Fruit fly (Drosophila melanogaster) ovary, adult (tissue): ENCODE measurements around the gene Ugt37B1.

Experiments
- CG17801 ChIP-seq: fragments of 200-800 bp; optimal IDR thresholded peaks from 2 replicates; lab custom pipeline; 2019; ENCODE audit warnings: missing biosample characterization, mild to moderate bottlenecking, missing genetic modification characterization, moderate library complexity; ENCODE audit not compliant: partially characterized antibody

Gene Ugt37B1

DNA sequence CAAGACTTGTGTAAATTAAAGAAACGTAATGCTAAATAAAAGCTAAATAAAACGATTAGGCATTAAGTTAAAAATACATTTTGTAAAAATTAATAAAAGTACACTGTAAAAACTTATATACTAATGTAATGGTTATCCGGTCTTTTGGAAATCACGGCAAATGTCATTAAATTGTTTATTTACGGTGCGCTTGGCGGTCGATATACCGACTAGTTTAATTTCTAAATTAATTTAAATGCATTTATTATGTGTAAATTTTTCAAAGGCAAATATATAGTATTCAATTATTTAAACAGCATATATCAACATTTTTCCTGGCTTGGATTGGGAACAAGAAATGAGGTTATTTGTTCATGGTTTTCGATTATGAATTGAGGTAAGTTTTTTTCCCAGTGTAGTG lies 14.0 kb upstream of the Ugt37B1 start:
- TF ChIP-seq CG17801 (GFP tag; lab: Kevin White, UChicago): no peak

DNA sequence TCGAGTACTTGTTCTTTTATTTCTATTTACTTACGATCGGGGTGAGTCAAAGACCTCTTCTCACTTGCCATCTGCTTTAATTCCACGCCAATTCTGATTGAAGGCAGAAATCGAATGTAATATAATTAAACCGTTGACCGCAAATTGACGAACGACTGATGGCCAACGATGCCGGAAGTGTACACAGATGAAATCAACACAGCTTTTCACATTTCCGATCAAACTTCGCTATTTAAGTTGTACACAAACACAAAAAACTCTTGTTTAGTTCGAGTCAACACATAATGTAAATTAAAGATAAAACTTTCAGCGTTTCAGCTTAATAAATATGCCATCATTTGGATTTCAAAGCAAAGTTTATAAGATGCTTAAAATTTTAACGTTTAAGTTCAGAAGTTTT lies 13.3 kb upstream of the Ugt37B1 start:
- TF ChIP-seq CG17801 (GFP tag; lab: Kevin White, UChicago): no peak

DNA sequence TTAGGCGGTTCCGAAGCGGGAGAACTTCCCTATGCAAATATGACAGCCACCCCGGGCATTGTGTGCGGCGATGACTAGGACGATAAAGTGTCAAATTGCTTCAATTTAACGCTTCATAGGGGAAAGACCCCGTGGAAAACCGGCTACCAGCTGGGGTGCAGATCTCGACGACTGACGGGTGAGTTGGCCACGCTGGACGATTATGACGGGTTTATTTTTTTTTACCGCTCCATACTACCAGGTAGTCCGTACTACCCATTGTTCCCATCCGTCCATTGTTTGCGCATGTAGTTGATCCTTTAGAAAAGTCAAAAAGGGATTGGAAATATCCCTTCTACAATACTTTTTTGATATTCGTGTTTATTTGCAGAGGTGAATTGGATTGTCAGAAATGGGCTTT lies 11.3 kb upstream of the Ugt37B1 start:
- TF ChIP-seq CG17801 (GFP tag; lab: Kevin White, UChicago): no peak

DNA sequence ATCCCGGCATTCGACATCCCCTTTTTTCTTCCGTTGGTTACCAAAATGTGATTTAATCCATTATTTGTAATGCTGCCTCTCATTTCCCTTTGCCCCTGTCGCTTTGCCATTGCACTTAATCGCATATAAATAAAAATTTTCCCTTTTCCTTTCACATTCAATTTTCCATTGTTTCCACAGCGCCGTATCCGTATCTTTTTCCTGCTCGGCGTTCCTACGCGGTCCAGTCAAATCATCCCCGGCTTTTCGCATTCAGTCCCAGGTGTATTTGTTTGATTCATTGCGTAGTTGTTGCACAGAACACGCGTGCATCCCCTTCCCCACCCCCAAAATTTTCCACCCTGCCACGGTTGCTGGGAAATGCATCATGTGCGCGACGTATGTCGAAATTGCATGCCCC lies 9.0 kb upstream of the Ugt37B1 start:
- TF ChIP-seq CG17801 (GFP tag; lab: Kevin White, UChicago): no peak

DNA sequence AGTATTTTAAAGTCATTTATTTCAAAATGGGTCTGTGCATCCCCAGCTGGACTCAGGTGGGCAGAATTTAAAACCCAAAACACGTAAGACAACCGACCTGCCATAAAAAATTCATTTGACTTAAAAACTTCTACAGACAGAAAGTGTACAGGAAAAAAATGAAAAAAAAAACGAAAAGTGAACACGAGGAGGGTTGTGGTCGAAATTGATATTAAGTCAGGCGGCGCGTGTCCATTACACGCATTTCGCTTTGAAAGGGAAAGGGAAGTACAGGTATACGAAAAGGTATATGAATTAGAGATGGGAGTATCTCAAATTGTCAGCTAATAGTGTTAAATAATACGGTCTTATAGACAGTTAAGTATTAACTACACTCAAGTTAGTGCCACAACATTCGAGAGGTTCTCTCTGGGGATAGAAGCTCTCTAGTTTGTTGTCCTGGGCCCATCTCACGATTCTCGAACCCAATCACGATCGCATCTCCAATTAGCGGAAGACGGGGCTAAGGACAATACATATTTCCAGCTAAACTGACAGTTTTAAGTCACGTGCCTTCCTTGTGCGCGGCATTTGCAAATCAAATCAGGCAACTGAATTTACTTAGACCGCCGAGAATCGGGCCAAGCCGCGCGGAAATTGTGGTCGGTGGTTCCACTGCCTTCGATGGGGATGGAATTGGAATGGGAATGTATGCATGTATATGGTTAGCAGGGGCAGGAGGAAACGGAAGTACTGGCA lies 6.0 kb upstream of the Ugt37B1 start:
- TF ChIP-seq CG17801 (GFP tag; lab: Kevin White, UChicago): no peak

DNA sequence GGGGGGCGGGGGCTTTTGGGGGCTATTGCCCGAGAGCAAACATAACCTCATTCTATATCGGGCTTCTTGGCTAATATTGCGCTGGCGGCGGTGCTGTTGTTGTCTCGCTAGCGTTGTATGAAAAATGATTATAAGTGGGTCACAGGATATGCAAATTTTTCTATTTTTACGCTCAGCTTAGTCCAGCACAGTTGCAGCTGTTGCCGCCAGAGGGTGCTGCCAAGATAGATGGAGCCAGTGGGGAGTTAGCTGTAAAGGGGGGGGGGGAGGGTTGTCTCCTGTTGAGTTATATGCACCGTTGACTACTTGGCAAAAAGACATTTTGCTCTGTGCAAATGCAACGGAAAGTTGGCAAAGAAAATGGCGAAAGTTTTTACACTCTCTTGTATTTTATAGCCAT lies 3.9 kb upstream of the Ugt37B1 start:
- no peak for TF ChIP-seq CG17801 (GFP tag; lab: Kevin White, UChicago)

DNA sequence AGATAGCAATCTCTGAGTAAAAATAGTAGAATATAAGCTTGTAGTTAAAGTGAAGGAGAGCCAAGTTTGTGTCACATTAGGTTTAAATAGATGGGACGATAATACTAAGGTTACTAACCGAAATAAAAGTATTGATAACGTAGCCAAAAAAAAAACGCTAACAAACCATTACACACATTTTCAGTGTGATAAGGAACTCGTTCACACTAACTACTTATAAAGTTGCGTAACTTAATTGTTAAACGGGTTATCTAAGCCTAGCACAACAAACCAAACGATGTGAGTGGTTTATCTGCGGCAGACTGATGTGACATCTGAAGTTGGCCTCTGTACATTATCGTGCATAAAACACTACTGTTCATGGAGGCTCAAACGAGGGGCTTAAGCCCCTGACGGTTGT lies 646 bp upstream of the Ugt37B1 start:
- TF ChIP-seq CG17801 (GFP tag; lab: Kevin White, UChicago): no peak

DNA sequence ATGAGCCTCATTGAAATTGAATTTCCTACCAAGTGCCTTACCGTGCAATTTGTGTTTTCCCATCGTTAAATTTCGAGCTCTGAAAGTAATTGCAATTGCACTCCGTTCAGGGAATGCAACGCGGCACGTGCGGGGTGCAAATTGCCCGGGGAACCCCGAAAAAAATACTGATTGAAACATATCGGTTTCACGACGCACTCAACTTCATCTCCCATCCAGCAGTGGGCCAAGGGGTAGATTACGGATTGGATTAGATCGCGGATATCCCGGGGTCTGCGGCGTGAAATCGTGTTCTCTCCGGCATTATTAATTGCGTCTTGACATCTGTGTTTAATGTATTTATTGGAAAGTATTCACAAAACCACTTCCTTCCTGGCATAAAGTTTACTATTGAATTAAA lies 3.7 kb downstream of the Ugt37B1 start:
- TF ChIP-seq CG17801 (GFP tag; lab: Kevin White, UChicago): no peak

DNA sequence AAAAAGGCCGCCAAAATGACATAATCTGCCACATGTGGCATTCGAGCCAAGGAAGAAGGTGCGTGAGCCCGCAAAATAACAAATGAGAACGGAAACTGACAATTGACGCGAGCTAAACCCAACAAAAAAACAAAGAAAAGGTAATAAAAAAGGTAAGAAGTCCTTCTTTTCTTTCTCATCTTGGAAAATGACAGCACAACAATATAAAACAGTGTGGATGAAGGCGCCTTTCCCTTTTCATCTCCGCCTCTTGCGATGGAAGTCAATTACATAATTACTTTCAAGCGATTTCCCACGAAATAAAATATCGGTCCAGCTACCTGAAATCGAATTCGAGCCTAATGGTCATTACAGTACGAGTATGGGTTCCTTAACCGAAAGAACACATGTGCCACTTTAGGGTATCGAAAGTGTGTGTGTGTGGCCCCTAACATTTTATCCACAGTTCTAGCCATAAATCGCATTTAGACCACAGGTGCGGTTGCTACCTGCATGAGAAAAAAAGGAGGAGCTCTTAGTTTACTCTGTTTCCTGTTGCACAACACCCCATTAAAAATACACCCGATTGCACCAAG lies 4.4 kb downstream of the Ugt37B1 start:
- TF ChIP-seq CG17801 (GFP tag; lab: Kevin White, UChicago): no peak

DNA sequence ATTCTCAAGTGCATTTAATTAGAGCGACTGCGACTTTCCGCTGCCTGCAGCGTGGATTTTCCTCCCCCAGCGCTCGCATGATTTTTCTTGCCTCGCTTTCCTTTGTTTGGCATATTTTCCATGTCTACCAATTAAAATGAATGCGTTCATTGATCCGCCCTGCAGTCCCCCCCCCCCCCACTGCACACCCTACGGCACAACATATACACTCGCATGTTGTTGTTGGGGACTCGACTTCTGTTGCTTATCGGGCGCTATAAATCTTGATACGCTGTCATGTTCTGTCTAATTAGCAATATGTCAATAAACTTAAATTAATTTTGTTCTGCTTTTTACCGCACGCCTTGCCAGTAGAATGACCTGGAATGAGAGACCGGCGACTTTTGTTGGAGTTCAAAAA lies 11.6 kb downstream of the Ugt37B1 start:
- TF ChIP-seq CG17801 (GFP tag; lab: Kevin White, UChicago): no peak

DNA sequence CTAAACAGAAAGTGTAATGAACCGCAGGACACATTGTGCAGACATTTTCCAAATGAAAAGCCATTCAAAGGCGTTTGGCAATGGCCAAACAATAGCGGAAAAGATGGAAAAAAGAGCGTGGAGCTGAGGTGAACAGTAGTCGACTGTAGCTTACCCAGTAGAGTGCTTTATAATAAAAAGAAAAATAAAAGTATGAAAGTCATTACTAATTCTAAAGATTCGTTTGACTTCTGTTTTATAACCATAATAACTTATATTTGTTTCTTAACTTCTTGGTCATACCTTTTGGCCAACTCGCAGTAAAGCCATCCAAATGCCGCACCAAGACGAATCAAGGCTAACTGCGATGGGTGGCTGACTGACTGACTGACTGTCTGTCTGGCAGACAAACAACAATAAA lies 14.4 kb downstream of the Ugt37B1 start:
- no peak for TF ChIP-seq CG17801 (GFP tag; lab: Kevin White, UChicago)

DNA sequence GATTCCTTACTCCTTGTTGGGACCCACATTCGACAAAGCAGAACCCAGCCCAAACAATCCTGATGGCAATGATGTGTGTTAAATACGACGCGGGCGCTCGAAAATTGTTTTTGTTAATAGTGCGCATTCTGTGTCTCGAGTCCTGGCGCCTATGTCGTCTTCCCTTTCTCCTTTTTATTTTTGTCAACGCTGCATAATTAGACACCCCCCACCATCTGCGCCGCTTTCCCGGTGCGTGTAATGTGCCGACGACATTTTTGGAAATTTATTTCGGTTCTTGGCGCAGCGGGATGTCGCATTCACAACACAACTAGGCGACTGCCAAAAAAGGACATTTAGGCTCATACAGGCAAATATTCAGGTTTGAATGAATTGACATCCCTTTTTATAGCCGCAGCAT lies 16.2 kb downstream of the Ugt37B1 start:
- no peak for TF ChIP-seq CG17801 (GFP tag; lab: Kevin White, UChicago)

DNA sequence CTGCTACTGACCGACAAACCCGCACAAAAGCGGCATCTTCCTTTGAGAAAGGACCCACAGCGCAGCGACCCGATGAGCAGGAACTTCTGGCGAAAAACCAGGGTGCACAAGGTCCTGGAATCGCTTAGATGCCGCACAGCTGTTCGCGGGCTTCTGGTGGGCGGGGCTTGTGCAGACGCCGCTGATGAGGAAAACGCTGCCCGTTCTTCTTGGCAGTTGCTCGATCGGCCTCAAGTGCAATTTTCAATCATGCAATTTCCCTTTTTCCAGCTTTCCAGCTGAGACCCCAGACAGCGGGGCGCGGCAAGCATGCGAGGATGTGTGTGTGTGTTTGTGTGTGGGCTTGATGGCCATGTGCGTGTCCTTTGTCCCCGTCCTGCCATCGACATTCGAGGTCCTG lies 17.2 kb downstream of the Ugt37B1 start:
- no peak for TF ChIP-seq CG17801 (GFP tag; lab: Kevin White, UChicago)

DNA sequence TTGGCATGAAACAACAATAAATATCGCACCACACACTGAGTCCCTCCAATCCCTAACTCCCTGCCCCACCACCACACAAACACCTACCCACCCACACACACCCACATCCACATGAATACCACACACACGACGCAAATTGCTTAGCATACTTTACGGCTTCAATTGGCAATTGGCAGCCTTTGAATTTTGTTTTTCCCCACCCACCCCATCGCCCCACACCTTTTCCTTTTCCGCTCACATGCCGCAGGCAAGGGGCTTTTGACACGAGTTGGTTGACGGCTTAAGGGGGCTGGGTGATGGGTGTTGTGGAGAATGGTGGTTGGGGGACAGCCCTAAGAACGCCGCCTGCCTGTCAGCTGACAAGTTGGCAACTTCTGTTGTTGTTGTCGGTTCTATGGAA lies 24.6 kb downstream of the Ugt37B1 start:
- TF ChIP-seq CG17801 (GFP tag; lab: Kevin White, UChicago): no peak

DNA sequence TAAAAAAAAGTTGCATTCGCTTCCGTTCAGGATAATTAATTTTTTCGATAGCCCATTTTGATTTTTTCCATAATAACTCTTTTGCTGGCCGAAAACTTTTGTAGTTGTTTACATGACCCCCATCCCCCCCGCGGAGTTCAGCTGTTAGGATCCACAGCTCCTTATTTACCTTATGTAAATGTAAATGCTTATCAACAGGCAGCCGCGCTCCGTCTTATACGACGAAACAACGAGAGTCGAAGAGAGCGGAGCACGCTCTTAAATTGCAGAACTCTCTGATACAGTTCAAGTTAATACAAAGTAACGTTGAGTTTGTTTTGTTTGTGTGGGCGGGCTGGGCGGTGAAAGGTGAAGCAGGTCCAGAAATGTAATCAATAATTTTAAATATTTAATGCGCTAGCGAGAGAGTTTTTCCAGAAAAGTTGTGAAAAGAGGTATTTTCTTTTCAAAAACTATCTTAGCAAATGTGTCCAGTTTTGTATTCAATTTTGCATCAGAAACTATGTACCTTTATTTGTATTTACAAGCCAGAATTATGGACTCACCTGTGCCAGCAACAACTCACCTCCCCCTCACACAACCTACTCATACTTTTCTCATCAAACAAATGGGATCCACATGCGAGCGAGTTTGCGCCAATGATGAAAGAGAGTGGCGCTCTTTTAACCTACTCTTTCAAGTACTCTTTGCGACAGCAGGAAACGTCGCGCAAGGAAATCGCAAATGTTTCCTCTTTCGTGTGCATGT lies 27.6 kb downstream of the Ugt37B1 start:
- no peak for TF ChIP-seq CG17801 (GFP tag; lab: Kevin White, UChicago)

DNA sequence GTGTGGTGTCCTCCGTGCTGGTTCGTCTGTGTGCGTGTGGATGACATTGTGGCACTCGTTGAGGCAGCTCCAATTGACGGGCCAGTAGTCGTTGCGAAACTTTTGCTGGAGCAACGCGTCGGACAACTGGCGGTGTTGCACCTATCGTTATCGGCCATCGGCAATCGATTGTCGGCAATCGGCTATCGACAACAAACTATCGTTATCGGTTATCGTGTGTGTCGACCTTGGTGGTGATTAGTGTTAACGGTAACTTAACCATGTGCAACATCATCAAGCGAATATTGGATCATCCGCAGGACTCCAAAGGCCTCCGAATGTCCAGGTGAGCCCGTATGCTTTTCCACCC lies 28.1 kb downstream of the Ugt37B1 start, which contains the start of gene Ddr:
Gene Ddr (plus strand): TSS at position 119 of the 349 bp plus-strand sequence.
- TF ChIP-seq CG17801 (GFP tag; lab: Kevin White, UChicago): no peak
